Fruit fly (Drosophila melanogaster): ENCODE results near the gene ninaA.

ninaA gene

dm6 chr2L:867899-868605 lies 9.1 kb upstream of the ninaA start, which contains the start of gene aru (continued):
- 0 out of 2 replicates have a peak, but pooled peaks have one; percentile 16 for TF ChIP-seq bbx (GFP tag; IDR thresholded peaks at IDR 0.05; ENCODE audit: partially characterized antibody)
- TF ChIP-seq fd96Cb (tag; optimal IDR thresholded peaks at IDR 0.05): peak; percentile 23
- TF ChIP-seq YL-1 (GFP tag; optimal IDR thresholded peaks at IDR 0.05): peak; percentile 27
- peak; percentile 45 for TF ChIP-seq HmgZ (tag; optimal IDR thresholded peaks at IDR 0.05)
- TF ChIP-seq gro (GFP tag; optimal IDR thresholded peaks at IDR 0.05): no peak
- TF ChIP-seq CG5245 (GFP tag; optimal IDR thresholded peaks at IDR 0.05): peak; percentile 2
- TF ChIP-seq nmo (GFP tag; optimal IDR thresholded peaks at IDR 0.05): no peak
- TF ChIP-seq CG10462 (GFP tag; optimal IDR thresholded peaks at IDR 0.05): no peak
- TF ChIP-seq Aef1 (GFP tag; IDR thresholded peaks at IDR 0.05): peak; percentile 23; the same call in 1 of the 3 replicates
- peak; percentile 37 for TF ChIP-seq Nf-YB (GFP tag; optimal IDR thresholded peaks at IDR 0.05)
- peak; percentile 63 for TF ChIP-seq CG4707 (GFP tag; optimal IDR thresholded peaks at IDR 0.05)
- TF ChIP-seq Six4 (GFP tag; optimal IDR thresholded peaks at IDR 0.05): no peak
- TF ChIP-seq peb (GFP tag; IDR thresholded peaks at IDR 0.05): no peak
- no peak for TF ChIP-seq CG18011 (GFP tag; optimal IDR thresholded peaks at IDR 0.05)
- no peak for TF ChIP-seq CG11085 (GFP tag; IDR thresholded peaks at IDR 0.05)
- no peak for TF ChIP-seq da (GFP tag; optimal IDR thresholded peaks at IDR 0.05)
- no peak for TF ChIP-seq Dp (GFP tag; optimal IDR thresholded peaks at IDR 0.05)
- TF ChIP-seq shn (GFP tag; optimal IDR thresholded peaks at IDR 0.05): no peak
- TF ChIP-seq HLH4C (GFP tag; IDR thresholded peaks at IDR 0.05; ENCODE audit: partially characterized antibody): peak; percentile 21; the same call in 1 of the 3 replicates
- TF ChIP-seq cato (GFP tag; optimal IDR thresholded peaks at IDR 0.05; ENCODE audit: borderline replicate concordance): no peak
- TF ChIP-seq CG16813 (GFP tag; IDR thresholded peaks at IDR 0.05; ENCODE audit: partially characterized antibody): no peak
- TF ChIP-seq nau (GFP tag; optimal IDR thresholded peaks at IDR 0.05): no peak
- TF ChIP-seq cg (GFP tag; optimal IDR thresholded peaks at IDR 0.05): no peak
- TF ChIP-seq row (GFP tag; IDR thresholded peaks at IDR 0.05): peak; percentile 68
- no peak for TF ChIP-seq CG1529 (GFP tag; optimal IDR thresholded peaks at IDR 0.05)
- TF ChIP-seq cas (GFP tag; IDR thresholded peaks at IDR 0.05): no peak
- no peak for TF ChIP-seq CG9876 (GFP tag; optimal IDR thresholded peaks at IDR 0.05)
- peak; percentile 33 for TF ChIP-seq CG17829 (tag; optimal IDR thresholded peaks at IDR 0.05)
- TF ChIP-seq psq (GFP tag; optimal IDR thresholded peaks at IDR 0.05): peak; percentile 2
- peak; percentile 12 for TF ChIP-seq Xbp1 (GFP tag; optimal IDR thresholded peaks at IDR 0.05)
- no peak for TF ChIP-seq Sry-β (GFP tag; optimal IDR thresholded peaks at IDR 0.05)
- TF ChIP-seq repo (GFP tag; optimal IDR thresholded peaks at IDR 0.05): peak; percentile 3
- TF ChIP-seq tio (GFP tag; optimal IDR thresholded peaks at IDR 0.05): no peak
- no peak for TF ChIP-seq CG11560 (tag; IDR thresholded peaks at IDR 0.05)
- TF ChIP-seq CG9727 (GFP tag; optimal IDR thresholded peaks at IDR 0.05): peak; percentile 14
- no peak for TF ChIP-seq CG11093 (GFP tag; IDR thresholded peaks at IDR 0.05)
- peak; percentile 14 for TF ChIP-seq B-H2 (GFP tag; optimal IDR thresholded peaks at IDR 0.05)
- peak; percentile 7 for TF ChIP-seq tin (GFP tag; optimal IDR thresholded peaks at IDR 0.05)
- TF ChIP-seq Dip2 (GFP tag; IDR thresholded peaks at IDR 0.05): no peak
- TF ChIP-seq Hand (GFP tag; optimal IDR thresholded peaks at IDR 0.05): peak; percentile 9
- TF ChIP-seq Dip3 (GFP tag; optimal IDR thresholded peaks at IDR 0.05): no peak
- no peak for TF ChIP-seq pnt (GFP tag; optimal IDR thresholded peaks at IDR 0.05)
- peak; percentile 55 for TF ChIP-seq CG11504 (tag; optimal IDR thresholded peaks at IDR 0.05)
- no peak for TF ChIP-seq chn (GFP tag; optimal IDR thresholded peaks at IDR 0.05)
- no peak for TF ChIP-seq CG8765 (GFP tag; IDR thresholded peaks at IDR 0.05)
- TF ChIP-seq sd (tag; optimal IDR thresholded peaks at IDR 0.05): peak; percentile 15
- no peak for TF ChIP-seq CG6683 (GFP tag; optimal IDR thresholded peaks at IDR 0.05)
- peak; percentile 0 for TF ChIP-seq corto (GFP tag; optimal IDR thresholded peaks at IDR 0.05)
- TF ChIP-seq prd (optimal IDR thresholded peaks at IDR 0.05): no peak
- 0 out of 3 replicates have a peak, but pooled peaks have one; percentile 15 for TF ChIP-seq prd (GFP tag; IDR thresholded peaks at IDR 0.05)

All from whole organism, embryonic.